Worm (Caenorhabditis elegans) whole organism, young adult: Measurements from ENCODE around the gene Y46G5A.47.

Source experiments
- B0019.2 ChIP-seq: fragments of 200-800 bp; sonication (Bioruptor generic); conservative IDR thresholded peaks from 2 replicates; pipeline ENCODE4 v1.3.6; 2022; ENCODE audit warnings: missing genetic modification reagents, missing genetic modification characterization, missing compliant biosample characterization
- B0261.1 ChIP-seq: sonication (generic microtip); optimal IDR thresholded peaks from 2 replicates; lab custom pipeline; 2016; ENCODE audit warnings: mild to moderate bottlenecking, missing genetic modification characterization, moderate library complexity, missing compliant biosample characterization
- C06A6.2 ChIP-seq: fragments of 200-800 bp; sonication (Bioruptor generic); conservative IDR thresholded peaks from 2 replicates; pipeline ENCODE4 v1.3.6; 2022; ENCODE audit warnings: missing genetic modification characterization, missing compliant biosample characterization
- F49E8.2 ChIP-seq: sonication (generic microtip); optimal IDR thresholded peaks from 3 replicates; lab custom pipeline; 2017; ENCODE audit warnings: missing genetic modification characterization, mild to moderate bottlenecking, missing compliant biosample characterization, antibody characterized with exemption, moderate library complexity; ENCODE audit not compliant: insufficient read depth
- K11D2.4 ChIP-seq: fragments of 200-800 bp; sonication (Bioruptor generic); IDR thresholded peaks from 2 replicates; pipeline ENCODE4 v1.3.6; 2022; ENCODE audit warnings: missing genetic modification reagents, missing genetic modification characterization, missing compliant biosample characterization
- T07F8.4 ChIP-seq: sonication (generic microtip); optimal IDR thresholded peaks from 2 replicates; lab custom pipeline; 2016; ENCODE audit warnings: mild to moderate bottlenecking, missing genetic modification characterization, moderate library complexity, missing compliant biosample characterization
- Y53F4B.3 ChIP-seq: fragments of 200-800 bp; sonication (Bioruptor generic); IDR thresholded peaks from 2 replicates; pipeline ENCODE4 v1.3.6; 2022; ENCODE audit warnings: missing genetic modification reagents, missing genetic modification characterization, missing compliant biosample characterization
- Y79H2A.3 ChIP-seq: fragments of 200-800 bp; sonication (Bioruptor generic); conservative IDR thresholded peaks from 2 replicates; pipeline ENCODE4 v1.3.6; 2022; ENCODE audit warnings: missing genetic modification reagents, missing genetic modification characterization, missing compliant biosample characterization
- Y95B8A.8 ChIP-seq: fragments of 200-800 bp; sonication (Bioruptor generic); IDR thresholded peaks from 2 replicates; pipeline ENCODE4 v1.3.6; 2022; ENCODE audit warnings: missing genetic modification reagents, missing genetic modification characterization, missing compliant biosample characterization
- ama-1 ChIP-seq, 3 experiments: fragments of 150-350 bp in 1 of 3; sonication (generic microtip) in 2 of 3; optimal IDR thresholded peaks; 2 replicates each; lab custom pipeline; 2014 to 2018; ENCODE audit warnings: missing biosample characterization in 2 of 3, missing genetic modification characterization in 2 of 3, missing genetic modification reagents in 2 of 3
- attf-6 ChIP-seq: fragments of 200-800 bp; sonication (Bioruptor generic); IDR thresholded peaks from 2 replicates; pipeline ENCODE4 v1.3.6; 2022; ENCODE audit warnings: missing genetic modification reagents, missing genetic modification characterization, missing compliant biosample characterization
- bed-2 ChIP-seq: fragments of 200-800 bp; sonication (Bioruptor generic); IDR thresholded peaks from 2 replicates; pipeline ENCODE4 v1.3.6; 2022; ENCODE audit warnings: missing genetic modification reagents, missing genetic modification characterization, missing compliant biosample characterization
- ceh-100 ChIP-seq: fragments of 200-800 bp; sonication (Bioruptor generic); IDR thresholded peaks from 2 replicates; pipeline ENCODE4 v1.3.6; 2022; ENCODE audit warnings: missing genetic modification reagents, missing genetic modification characterization, missing compliant biosample characterization
- ceh-40 ChIP-seq: fragments of 200-800 bp; sonication (Bioruptor generic); IDR thresholded peaks from 2 replicates; pipeline ENCODE4 v1.3.6; 2022; ENCODE audit warnings: missing genetic modification characterization, missing compliant biosample characterization
- ceh-79 ChIP-seq: sonication (generic microtip); optimal IDR thresholded peaks from 2 replicates; lab custom pipeline; 2017; ENCODE audit warnings: mild to moderate bottlenecking, missing genetic modification characterization, missing compliant biosample characterization
- ceh-91 ChIP-seq: fragments of 200-800 bp; sonication (Bioruptor generic); IDR thresholded peaks from 2 replicates; pipeline ENCODE4 v1.3.6; 2022; ENCODE audit warnings: missing genetic modification reagents, missing genetic modification characterization, missing compliant biosample characterization
- egl-18 ChIP-seq: fragments of 200-800 bp; sonication (Bioruptor generic); IDR thresholded peaks from 2 replicates; pipeline ENCODE4 v1.3.6; 2022; ENCODE audit warnings: missing genetic modification reagents, missing genetic modification characterization, missing compliant biosample characterization
- ekl-4 ChIP-seq: fragments of 200-800 bp; sonication (Bioruptor generic); IDR thresholded peaks from 2 replicates; pipeline ENCODE4 v1.3.6; 2022; ENCODE audit warnings: missing genetic modification reagents, missing genetic modification characterization, missing compliant biosample characterization
- hlh-12 ChIP-seq: sonication (generic microtip); optimal IDR thresholded peaks from 2 replicates; lab custom pipeline; 2016; ENCODE audit warnings: missing genetic modification characterization, missing compliant biosample characterization
- hlh-26 ChIP-seq: fragments of 200-800 bp; sonication (Bioruptor generic); conservative IDR thresholded peaks from 2 replicates; pipeline ENCODE4 v1.3.6; 2022; ENCODE audit warnings: missing genetic modification reagents, missing genetic modification characterization, missing compliant biosample characterization
- hmg-1.2 ChIP-seq: fragments of 200-800 bp; sonication (Bioruptor generic); IDR thresholded peaks from 2 replicates; pipeline ENCODE4 v1.3.6; 2022; ENCODE audit warnings: missing genetic modification reagents, missing genetic modification characterization, missing compliant biosample characterization
- hmg-20 ChIP-seq: fragments of 200-800 bp; sonication (Bioruptor generic); IDR thresholded peaks from 2 replicates; pipeline ENCODE4 v1.3.6; 2022; ENCODE audit warnings: missing genetic modification reagents, missing genetic modification characterization, missing compliant biosample characterization
- lag-1 ChIP-seq: fragments of 200-800 bp; sonication (Bioruptor generic); IDR thresholded peaks from 2 replicates; pipeline ENCODE4 v1.3.6; 2022; ENCODE audit warnings: missing genetic modification reagents, missing genetic modification characterization, missing compliant biosample characterization
- lin-26 ChIP-seq: fragments of 200-800 bp; sonication (Bioruptor generic); IDR thresholded peaks from 2 replicates; pipeline ENCODE4 v1.3.6; 2022; ENCODE audit warnings: missing genetic modification reagents, missing genetic modification characterization, missing compliant biosample characterization
- madf-6 ChIP-seq: fragments of 200-800 bp; sonication (Bioruptor generic); IDR thresholded peaks from 2 replicates; pipeline ENCODE4 v1.3.6; 2022; ENCODE audit warnings: missing genetic modification reagents, missing genetic modification characterization, missing compliant biosample characterization
- mcd-1 ChIP-seq: fragments of 200-800 bp; sonication (Bioruptor generic); IDR thresholded peaks from 2 replicates; pipeline ENCODE4 v1.3.6; 2022; ENCODE audit warnings: missing genetic modification reagents, missing genetic modification characterization, missing compliant biosample characterization
- mes-4 ChIP-seq: sonication (generic microtip); optimal IDR thresholded peaks from 2 replicates; lab custom pipeline; 2016; ENCODE audit warnings: missing genotype, missing genetic modification characterization, missing compliant biosample characterization
- nfya-2 ChIP-seq: fragments of 200-800 bp; sonication (Bioruptor generic); IDR thresholded peaks from 2 replicates; pipeline ENCODE4 v1.3.6; 2022; ENCODE audit warnings: missing genetic modification reagents, missing genetic modification characterization, missing compliant biosample characterization
- nhr-120 ChIP-seq: fragments of 200-800 bp; sonication (Bioruptor generic); IDR thresholded peaks from 2 replicates; pipeline ENCODE4 v1.3.6; 2022; ENCODE audit warnings: missing genetic modification characterization, missing compliant biosample characterization
- rcor-1 ChIP-seq: fragments of 200-800 bp; sonication (Bioruptor generic); IDR thresholded peaks from 2 replicates; pipeline ENCODE4 v1.3.6; 2022; ENCODE audit warnings: missing genetic modification reagents, missing genetic modification characterization, missing compliant biosample characterization
- rpc-1 ChIP-seq, 2 experiments: fragments of 150-350 bp in 1 of 2; sonication (generic microtip) in 1 of 2; optimal IDR thresholded peaks; 2 replicates each; lab custom pipeline; 2014 to 2018; ENCODE audit warnings: missing biosample characterization in 1 of 2, missing genetic modification characterization in 1 of 2, missing genetic modification reagents in 1 of 2, missing genotype in 1 of 2
- tbx-9 ChIP-seq: sonication (generic microtip); optimal IDR thresholded peaks from 2 replicates; lab custom pipeline; 2016; ENCODE audit warnings: borderline replicate concordance, missing genetic modification characterization, inconsistent platforms, missing compliant biosample characterization
- unc-62 ChIP-seq: fragments of 150-350 bp; optimal IDR thresholded peaks from 2 replicates; lab custom pipeline; 2014; ENCODE audit warnings: missing biosample characterization, missing genetic modification reagents, missing genetic modification characterization
- xnd-1 ChIP-seq: sonication (generic microtip); optimal IDR thresholded peaks from 2 replicates; lab custom pipeline; 2016; ENCODE audit warnings: missing genotype, missing genetic modification reagents, missing genetic modification characterization, missing compliant biosample characterization
- ztf-22 ChIP-seq: fragments of 200-800 bp; sonication (Bioruptor generic); optimal IDR thresholded peaks from 2 replicates; lab custom pipeline; 2018; ENCODE audit warnings: mild to moderate bottlenecking, missing genetic modification characterization, moderate library complexity, missing compliant biosample characterization
- ztf-3 ChIP-seq: fragments of 200-800 bp; sonication (Bioruptor generic); optimal IDR thresholded peaks from 2 replicates; lab custom pipeline; 2018; ENCODE audit warnings: mild to moderate bottlenecking, missing genetic modification characterization, missing compliant biosample characterization

Gene Y46G5A.47

ce11 chrII:12830347-12830746 lies 25.2 kb upstream of the Y46G5A.47 start, which contains the start of gene bcmo-1:
Gene bcmo-1 (plus strand): TSS chrII:12830676.
- TF ChIP-seq mcd-1 (no peak), B0019.2 (GFP tag; lab: Robert Waterston, UW) (no peak), F49E8.2 (tag; lab: Kevin White, UChicago) (no peak), hmg-1.2 (GFP tag; lab: Robert Waterston, UW) (peak; percentile 37; the same call in 1 of the 2 replicates), ztf-3 (GFP tag; lab: Kevin White, UChicago) (no peak), nfya-2 (no peak)
- TF ChIP-seq, all 124 proteins: peak for 1

- TF ChIP-seq lag-1 (GFP tag; lab: Robert Waterston, UW): no peak
- TF ChIP-seq bed-2 (GFP tag; lab: Robert Waterston, UW): no peak
- no peak for TF ChIP-seq ztf-22 (GFP tag; lab: Kevin White, UChicago)
- no peak for TF ChIP-seq Y79H2A.3 (GFP tag; lab: Robert Waterston, UW)
- TF ChIP-seq ceh-100 (GFP tag; lab: Robert Waterston, UW): no peak
- TF ChIP-seq B0261.1: no peak
- no peak for TF ChIP-seq egl-18 (GFP tag; lab: Robert Waterston, UW)
- no peak for TF ChIP-seq ceh-91 (GFP tag; lab: Robert Waterston, UW)
- TF ChIP-seq xnd-1: no peak
- TF ChIP-seq K11D2.4 (GFP tag; lab: Robert Waterston, UW): no peak
- TF ChIP-seq nhr-120 (GFP tag; lab: Robert Waterston, UW): no peak
- TF ChIP-seq unc-62 (GFP tag; lab: Kevin White, UChicago): no peak
- no peak for TF ChIP-seq ama-1 (optimal IDR thresholded peaks at IDR 0.05; lab: Kevin White, UChicago)
- no peak for TF ChIP-seq ama-1 (GFP tag; optimal IDR thresholded peaks at IDR 0.05; lab: Kevin White, UChicago)
- no peak for TF ChIP-seq madf-6 (GFP tag; lab: Robert Waterston, UW)
These were observed 23.8 kb upstream of the Y46G5A.47 start, which contains the start of gene Y46G5A.23 for ce11 chrII:12828863-12829262. Gene Y46G5A.23 (minus strand): TSS chrII:12828963.

ce11 chrII:12826752-12827151 lies 21.6 kb upstream of the Y46G5A.47 start, which contains the start of gene Y46G5A.38:
Gene Y46G5A.38 (plus strand): TSS chrII:12827052.
- TF ChIP-seq T07F8.4 (tag; lab: Kevin White, UChicago) (no peak), rpc-1 (optimal IDR thresholded peaks at IDR 0.05; lab: Kevin White, UChicago) (no peak), rpc-1 (tag; optimal IDR thresholded peaks at IDR 0.05; lab: Kevin White, UChicago) (no peak), lin-26 (no peak), ztf-3 (GFP tag; lab: Kevin White, UChicago) (no peak), hmg-20 (GFP tag; lab: Robert Waterston, UW) (no peak), nfya-2 (no peak), hlh-12 (no peak), ceh-79 (no peak), Y95B8A.8 (GFP tag; lab: Robert Waterston, UW) (no peak), egl-18 (GFP tag; lab: Robert Waterston, UW) (no peak), Y53F4B.3 (GFP tag; lab: Robert Waterston, UW) (no peak), ceh-40 (GFP tag; lab: Robert Waterston, UW) (no peak), tbx-9 (tag; lab: Kevin White, UChicago) (no peak), hlh-26 (no peak), B0019.2 (GFP tag; lab: Robert Waterston, UW) (no peak), mes-4 (tag; lab: Kevin White, UChicago) (no peak), C06A6.2 (no peak), rcor-1 (GFP tag; lab: Robert Waterston, UW) (no peak), ekl-4 (GFP tag; lab: Robert Waterston, UW) (no peak), attf-6 (GFP tag; lab: Robert Waterston, UW) (no peak)
